Fruit fly (Drosophila melanogaster): ENCODE data around the gene Efr.

- TF ChIP-seq h (optimal IDR thresholded peaks at IDR 0.05) (no peak), Myc (optimal IDR thresholded peaks at IDR 0.05) (no peak), Sin3A (optimal IDR thresholded peaks at IDR 0.05) (no peak)
Measured at dm6 chrX:6253701-6254100, 33.9 kb downstream of the Efr start.

All from Kc167 (cell line).